Worm (Caenorhabditis elegans) whole organism, mixed stage, embryonic: Measurements from ENCODE around the gene F17A9.5.

Experiments
- ces-1 ChIP-seq: fragments of 150-350 bp; optimal IDR thresholded peaks from 2 replicates; lab custom pipeline; 2014; ENCODE audit warnings: missing biosample characterization, missing genetic modification reagents, missing genetic modification characterization
- lsy-2 ChIP-seq: fragments of 150-350 bp; optimal IDR thresholded peaks from 2 replicates; lab custom pipeline; 2014; ENCODE audit warnings: missing biosample characterization, missing genetic modification characterization
- mep-1 ChIP-seq: fragments of 150-350 bp; optimal IDR thresholded peaks from 2 replicates; lab custom pipeline; 2017; ENCODE audit warnings: missing biosample characterization, missing genetic modification reagents, missing genetic modification characterization, inconsistent platforms
- mls-2 ChIP-seq: sonication (generic microtip); optimal IDR thresholded peaks from 2 replicates; lab custom pipeline; 2016; ENCODE audit warnings: mild to moderate bottlenecking, missing genetic modification characterization, moderate library complexity, missing compliant biosample characterization
- nhr-12 ChIP-seq: fragments of 150-350 bp; optimal IDR thresholded peaks from 2 replicates; lab custom pipeline; 2014; ENCODE audit warnings: missing biosample characterization, missing genetic modification characterization
- nhr-28 ChIP-seq: fragments of 150-350 bp; optimal IDR thresholded peaks from 2 replicates; lab custom pipeline; 2014; ENCODE audit warnings: missing biosample characterization, missing genetic modification characterization
- zip-8 ChIP-seq: fragments of 150-350 bp; optimal IDR thresholded peaks from 2 replicates; lab custom pipeline; 2014; ENCODE audit warnings: missing biosample characterization, missing genetic modification characterization
- ztf-11 ChIP-seq: fragments of 150-350 bp; optimal IDR thresholded peaks from 2 replicates; lab custom pipeline; 2014; ENCODE audit warnings: missing biosample characterization, missing genetic modification characterization

- TF ChIP-seq nhr-28 (tag; lab: Kevin White, UChicago), result no peak
- no peak for TF ChIP-seq mls-2 (tag; lab: Kevin White, UChicago)
- no peak for TF ChIP-seq mep-1 (tag; lab: Kevin White, UChicago)
- no peak for TF ChIP-seq zip-8 (tag; lab: Kevin White, UChicago)
- TF ChIP-seq ces-1, result no peak
- no peak for TF ChIP-seq ztf-11 (tag; lab: Kevin White, UChicago)
- TF ChIP-seq lsy-2 (tag; lab: Kevin White, UChicago), result no peak
- TF ChIP-seq nhr-12, result no peak
These were observed 4.2 kb upstream of the F17A9.5 start for ce11 chrV:6117013-6117412.
